Worm (Caenorhabditis elegans) whole organism, L3 larva: Measurements from ENCODE around the gene fib-1.
A peak's percentile ranks its signal among the peaks of the same experiment; 100 is the strongest.
"Not testable (repeated sequence)": the region's sequence is repeated elsewhere in the genome, so short reads cannot be mapped to it uniquely, and the experiment has no call there.

Experiments used
- R02D3.7 ChIP-seq: fragments of 150-350 bp; optimal IDR thresholded peaks from 2 replicates; lab custom pipeline; 2014; ENCODE audit warnings: missing biosample characterization, missing genetic modification characterization
- ZK546.5 ChIP-seq: sonication (generic microtip); optimal IDR thresholded peaks from 2 replicates; lab custom pipeline; 2017; ENCODE audit warnings: missing biosample characterization, missing genetic modification characterization
- aly-2 ChIP-seq: fragments of 150-350 bp; optimal IDR thresholded peaks from 2 replicates; lab custom pipeline; 2014; ENCODE audit warnings: missing biosample characterization, missing genetic modification characterization
- ama-1 ChIP-seq: fragments of 150-350 bp; optimal IDR thresholded peaks from 2 replicates; lab custom pipeline; 2018
- ceh-16 ChIP-seq: sonication (generic microtip); optimal IDR thresholded peaks from 2 replicates; lab custom pipeline; 2017; ENCODE audit warnings: missing biosample characterization, missing genetic modification characterization
- ceh-82 ChIP-seq: fragments of 150-350 bp; optimal IDR thresholded peaks from 2 replicates; lab custom pipeline; 2014; ENCODE audit warnings: missing biosample characterization, missing genetic modification characterization
- egl-27 ChIP-seq: sonication (generic microtip); optimal IDR thresholded peaks from 4 replicates; lab custom pipeline; 2017; ENCODE audit warnings: missing biosample characterization, missing genetic modification reagents, missing genetic modification characterization
- egl-5 ChIP-seq: fragments of 150-350 bp; optimal IDR thresholded peaks from 2 replicates; lab custom pipeline; 2017; ENCODE audit warnings: missing biosample characterization, missing genetic modification reagents, missing genetic modification characterization, inconsistent platforms
- elt-2 ChIP-seq: sonication (generic microtip); optimal IDR thresholded peaks from 2 replicates; lab custom pipeline; 2016; ENCODE audit warnings: missing genetic modification reagents, mild to moderate bottlenecking, missing genetic modification characterization, missing compliant biosample characterization
- elt-3 ChIP-seq, 3 experiments: fragments of 150-350 bp in 1 of 3; sonication (generic microtip) in 2 of 3; optimal IDR thresholded peaks; 2 replicates in 2 of 3; 4 replicates in 1 of 3; lab custom pipeline; 2014 to 2017; ENCODE audit warnings: missing biosample characterization in 3 of 3, missing genetic modification characterization in 3 of 3
- eor-1 ChIP-seq, 2 experiments: fragments of 150-350 bp; optimal IDR thresholded peaks; 2 replicates each; lab custom pipeline; 2014 to 2018; ENCODE audit warnings: missing biosample characterization in 2 of 2, missing genetic modification characterization in 2 of 2
- fos-1 ChIP-seq: fragments of 150-350 bp; optimal IDR thresholded peaks from 2 replicates; lab custom pipeline; 2014; ENCODE audit warnings: missing biosample characterization, missing genetic modification characterization
- hmg-11 ChIP-seq: sonication (generic microtip); optimal IDR thresholded peaks from 2 replicates; lab custom pipeline; 2016; ENCODE audit warnings: missing genetic modification characterization, missing compliant biosample characterization
- jun-1 ChIP-seq: fragments of 150-350 bp; optimal IDR thresholded peaks from 2 replicates; lab custom pipeline; 2014; ENCODE audit warnings: missing biosample characterization, missing genetic modification reagents, missing genetic modification characterization
- lin-15B ChIP-seq: fragments of 150-350 bp; optimal IDR thresholded peaks from 2 replicates; lab custom pipeline; 2014; ENCODE audit warnings: missing biosample characterization, missing genetic modification characterization
- lsy-12 ChIP-seq: sonication (generic microtip); optimal IDR thresholded peaks from 2 replicates; lab custom pipeline; 2016; ENCODE audit warnings: mild to moderate bottlenecking, missing genetic modification characterization, missing compliant biosample characterization
- nfya-1 ChIP-seq: sonication (generic microtip); optimal IDR thresholded peaks from 2 replicates; lab custom pipeline; 2017; ENCODE audit warnings: missing genetic modification characterization, mild to moderate bottlenecking, missing compliant biosample characterization, antibody characterized with exemption, moderate library complexity; ENCODE audit not compliant: insufficient read depth
- nhr-12 ChIP-seq: fragments of 150-350 bp; optimal IDR thresholded peaks from 2 replicates; lab custom pipeline; 2014; ENCODE audit warnings: missing biosample characterization, missing genetic modification characterization
- nhr-23 ChIP-seq: fragments of 150-350 bp; optimal IDR thresholded peaks from 2 replicates; lab custom pipeline; 2014; ENCODE audit warnings: missing biosample characterization, missing genetic modification reagents, missing genetic modification characterization
- nhr-25 ChIP-seq: sonication (generic microtip); optimal IDR thresholded peaks from 2 replicates; lab custom pipeline; 2017; ENCODE audit warnings: missing biosample characterization, missing genetic modification characterization
- nhr-43 ChIP-seq: sonication (generic microtip); optimal IDR thresholded peaks from 2 replicates; lab custom pipeline; 2016; ENCODE audit warnings: mild to moderate bottlenecking, missing genetic modification characterization, missing compliant biosample characterization; ENCODE audit not compliant: poor library complexity, severe bottlenecking
- nhr-67 ChIP-seq: fragments of 150-350 bp; optimal IDR thresholded peaks from 2 replicates; lab custom pipeline; 2014; ENCODE audit warnings: missing biosample characterization, missing genetic modification characterization
- nhr-76 ChIP-seq: fragments of 150-350 bp; sonication (generic microtip); optimal IDR thresholded peaks from 5 replicates; lab custom pipeline; 2014; ENCODE audit warnings: missing biosample characterization, missing genetic modification characterization
- nhr-77 ChIP-seq: fragments of 150-350 bp; optimal IDR thresholded peaks from 2 replicates; lab custom pipeline; 2014; ENCODE audit warnings: missing biosample characterization, missing genetic modification characterization
- pha-4 ChIP-seq: fragments of 150-350 bp; optimal IDR thresholded peaks from 2 replicates; lab custom pipeline; 2014; ENCODE audit warnings: missing biosample characterization, missing genetic modification reagents, missing genetic modification characterization
- pqm-1 ChIP-seq: fragments of 150-350 bp; optimal IDR thresholded peaks from 2 replicates; lab custom pipeline; 2017; ENCODE audit warnings: missing biosample characterization, missing genetic modification characterization, inconsistent platforms
- skn-1 ChIP-seq: fragments of 150-350 bp; optimal IDR thresholded peaks from 2 replicates; lab custom pipeline; 2014; ENCODE audit warnings: missing biosample characterization, missing genetic modification characterization
- snpc-4 ChIP-seq: fragments of 150-350 bp; optimal IDR thresholded peaks from 2 replicates; lab custom pipeline; 2014; ENCODE audit warnings: missing biosample characterization, missing genetic modification characterization
- unc-62 ChIP-seq: fragments of 150-350 bp; sonication (generic microtip); optimal IDR thresholded peaks from 4 replicates; lab custom pipeline; 2014; ENCODE audit warnings: missing biosample characterization, missing genetic modification reagents, missing genetic modification characterization
- zag-1 ChIP-seq: fragments of 150-350 bp; optimal IDR thresholded peaks from 2 replicates; lab custom pipeline; 2014; ENCODE audit warnings: missing biosample characterization, missing genetic modification characterization
- ztf-11 ChIP-seq: fragments of 150-350 bp; optimal IDR thresholded peaks from 2 replicates; lab custom pipeline; 2014; ENCODE audit warnings: missing biosample characterization, missing genetic modification characterization

The fib-1 gene

ce11 chrV:15051720-15052119 lies 49.7 kb upstream of the fib-1 start:
- TF ChIP-seq jun-1 (tag; lab: Kevin White, UChicago) (no peak), pha-4 (no peak), R02D3.7 (no peak), nhr-25 (tag; lab: Kevin White, UChicago) (no peak), lsy-12 (tag; lab: Kevin White, UChicago) (no peak), ZK546.5 (no peak), nhr-43 (tag; lab: Kevin White, UChicago) (no peak), elt-3 (tag; optimal IDR thresholded peaks at IDR 0.05; lab: Kevin White, UChicago) (no peak), pqm-1 (tag; lab: Kevin White, UChicago) (no peak), nhr-77 (tag; lab: Kevin White, UChicago) (no peak), aly-2 (no peak), nhr-76 (tag; lab: Kevin White, UChicago) (no peak), nhr-12 (no peak), fos-1 (tag; lab: Kevin White, UChicago) (no peak), skn-1 (tag; lab: Kevin White, UChicago) (no peak), egl-5 (tag; lab: Kevin White, UChicago) (no peak), ama-1 (lab: Kevin White, UChicago) (no peak)

ce11 chrV:15048107-15048506 lies 46.1 kb upstream of the fib-1 start, which contains the start of gene sdc-3:
sdc-3 (minus strand) TSS chrV:15048207.
- TF ChIP-seq eor-1 (tag; optimal IDR thresholded peaks at IDR 0.05; lab: Kevin White, UChicago) (no peak), fos-1 (tag; lab: Kevin White, UChicago) (no peak), elt-2 (tag; lab: Kevin White, UChicago) (peak; percentile 4), nhr-23 (tag; lab: Kevin White, UChicago) (no peak)

ce11 chrV:15036769-15037168 lies 34.7 kb upstream of the fib-1 start, which contains the start of gene melo-3:
melo-3 (minus strand) TSS chrV:15036869.
- not testable (repeated sequence) for TF ChIP-seq nhr-23 (tag; lab: Kevin White, UChicago); ama-1 (lab: Kevin White, UChicago); elt-3 (tag; optimal IDR thresholded peaks at IDR 0.05; lab: Kevin White, UChicago)

ce11 chrV:15031373-15031772 lies 29.4 kb upstream of the fib-1 start, which contains the start of gene cng-1:
cng-1 (minus strand) TSS chrV:15031473.
- TF ChIP-seq nhr-67 (tag; lab: Kevin White, UChicago); aly-2; hmg-11 (tag; lab: Kevin White, UChicago): not testable (repeated sequence)

- no peak for TF ChIP-seq zag-1 (tag; lab: Kevin White, UChicago)
- no peak for TF ChIP-seq elt-3 (tag; optimal IDR thresholded peaks at IDR 0.05; lab: Kevin White, UChicago)
- TF ChIP-seq ztf-11 (tag; lab: Kevin White, UChicago), result no peak
- TF ChIP-seq nhr-67 (tag; lab: Kevin White, UChicago), result no peak
- peak; percentile 62 for TF ChIP-seq nhr-25 (tag; lab: Kevin White, UChicago)
- TF ChIP-seq ZK546.5, result no peak
- no peak for TF ChIP-seq eor-1 (tag; optimal IDR thresholded peaks at IDR 0.05; lab: Kevin White, UChicago)
- no peak for TF ChIP-seq ceh-16 (tag; lab: Kevin White, UChicago)
- TF ChIP-seq nhr-23 (tag; lab: Kevin White, UChicago), result peak; percentile 23
- no peak for TF ChIP-seq jun-1 (tag; lab: Kevin White, UChicago)
- TF ChIP-seq lin-15B (tag; lab: Kevin White, UChicago), result peak; percentile 6
- no peak for TF ChIP-seq egl-27 (tag; lab: Kevin White, UChicago)
- TF ChIP-seq snpc-4 (tag; lab: Kevin White, UChicago), result peak; percentile 93
- TF ChIP-seq unc-62 (GFP tag; lab: Kevin White, UChicago), result no peak
- no peak for TF ChIP-seq ceh-82
- peak; percentile 3 for TF ChIP-seq nhr-43 (tag; lab: Kevin White, UChicago)
- TF ChIP-seq R02D3.7, result no peak
- peak; percentile 32 for TF ChIP-seq nfya-1 (tag; lab: Kevin White, UChicago)
- no peak for TF ChIP-seq elt-2 (tag; lab: Kevin White, UChicago)
Measured at ce11 chrV:15028896-15029519, 27.0 kb upstream of the fib-1 start, which contains the start of gene F14H8.8. F14H8.8 (plus strand) TSS chrV:15029469.
